Worm (Caenorhabditis elegans): Measurements from ENCODE around the gene rpt-4.
A peak's percentile ranks its signal among the peaks of the same experiment; 100 is the strongest.

Gene rpt-4

DNA sequence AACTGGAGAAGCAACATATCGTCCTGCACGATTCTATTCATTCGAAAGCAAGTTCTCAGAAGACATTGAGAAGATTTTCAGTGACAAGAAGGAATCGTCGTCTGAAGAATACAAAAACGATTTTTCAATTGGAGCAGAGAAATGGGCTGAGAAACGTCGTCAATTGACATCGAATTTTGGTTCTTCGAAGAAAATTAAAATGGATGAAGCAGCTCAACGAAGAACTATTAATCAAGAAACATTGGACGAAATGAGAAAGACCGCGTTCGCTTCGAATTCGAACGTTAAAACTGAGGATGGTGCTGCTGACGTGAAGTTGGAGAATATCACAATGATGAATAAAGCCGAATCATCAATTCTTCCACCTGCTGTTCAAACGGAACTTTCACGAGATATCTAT, at the start of gene rpt-4:
TSS of gene rpt-4 (minus strand) at position 101 of the 400 bp plus-strand sequence.
- TF ChIP-seq sptf-1 (tag; optimal IDR thresholded peaks at IDR 0.05) (no peak), lin-35 (GFP tag; optimal IDR thresholded peaks at IDR 0.05) (no peak), efl-1 (optimal IDR thresholded peaks at IDR 0.05) (no peak), efl-1 (GFP tag; optimal IDR thresholded peaks at IDR 0.05 in 1 of 2) (no peak), nhr-85 (tag) (peak; percentile 59), aly-2 (tag; optimal IDR thresholded peaks at IDR 0.05) (no peak)

- no peak for TF ChIP-seq ceh-88 (GFP tag; IDR thresholded peaks at IDR 0.05)
- TF ChIP-seq pag-3 (tag; optimal IDR thresholded peaks at IDR 0.05; ENCODE audit: borderline replicate concordance, insufficient read depth), result no peak
- TF ChIP-seq mdl-1 (tag; optimal IDR thresholded peaks at IDR 0.05), result no peak
- TF ChIP-seq aly-2 (tag; optimal IDR thresholded peaks at IDR 0.05), result no peak
- no peak for TF ChIP-seq ceh-90 (tag; optimal IDR thresholded peaks at IDR 0.05)
- TF ChIP-seq Y116A8C.19 (tag; optimal IDR thresholded peaks at IDR 0.05; ENCODE audit: borderline replicate concordance), result no peak
- TF ChIP-seq ceh-8 (GFP tag; optimal IDR thresholded peaks at IDR 0.05), result no peak
- no peak for TF ChIP-seq lir-3 (tag; optimal IDR thresholded peaks at IDR 0.05; ENCODE audit: poor library complexity)
- TF ChIP-seq ceh-63 (GFP tag; optimal IDR thresholded peaks at IDR 0.05), result no peak
- TF ChIP-seq unc-86 (tag; optimal IDR thresholded peaks at IDR 0.05), result no peak
- TF ChIP-seq ztf-11 (tag; optimal IDR thresholded peaks at IDR 0.05), result no peak
Observed at ce11 chrII:95177-95576, 49.2 kb upstream of the rpt-4 start, which contains the start of gene C50D2.7. TSS of gene C50D2.7 (minus strand) at chrII:95277.

DNA sequence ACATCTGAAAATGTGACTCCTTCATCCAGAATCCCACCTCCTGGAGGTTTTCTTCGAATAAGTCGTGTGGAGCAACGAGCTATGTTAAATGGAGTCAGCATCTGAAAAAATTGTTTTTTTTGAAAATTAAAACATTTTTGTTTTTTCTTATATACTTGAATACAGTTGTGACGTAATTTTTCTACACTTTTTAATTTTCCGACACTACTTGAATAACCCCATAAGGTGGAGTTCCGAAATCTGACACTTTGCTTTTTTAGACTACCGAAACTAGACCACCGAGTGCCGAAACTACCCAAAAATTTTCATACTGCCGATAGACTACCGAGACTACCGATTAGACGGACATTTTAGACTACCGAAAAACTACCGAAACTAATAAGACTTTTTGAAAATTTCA, 45.4 kb upstream of the rpt-4 start, which contains the start of gene mcat-1:
TSS of gene mcat-1 (minus strand) at position 101 of the 400 bp plus-strand sequence.
- no peak for TF ChIP-seq pqm-1 (tag; optimal IDR thresholded peaks at IDR 0.05)
- no peak for TF ChIP-seq unc-98 (GFP tag; IDR thresholded peaks at IDR 0.05)
- no peak for TF ChIP-seq lir-3 (tag; optimal IDR thresholded peaks at IDR 0.05; ENCODE audit: poor library complexity)
- no peak for TF ChIP-seq F16B12.6 (tag; optimal IDR thresholded peaks at IDR 0.05)
- TF ChIP-seq Y116A8C.19 (tag; optimal IDR thresholded peaks at IDR 0.05; ENCODE audit: borderline replicate concordance), result no peak
- no peak for TF ChIP-seq lin-14 (GFP tag; optimal IDR thresholded peaks at IDR 0.05)
- no peak for TF ChIP-seq nhr-20 (tag; optimal IDR thresholded peaks at IDR 0.05)
- TF ChIP-seq aly-2 (tag; optimal IDR thresholded peaks at IDR 0.05), result no peak

DNA sequence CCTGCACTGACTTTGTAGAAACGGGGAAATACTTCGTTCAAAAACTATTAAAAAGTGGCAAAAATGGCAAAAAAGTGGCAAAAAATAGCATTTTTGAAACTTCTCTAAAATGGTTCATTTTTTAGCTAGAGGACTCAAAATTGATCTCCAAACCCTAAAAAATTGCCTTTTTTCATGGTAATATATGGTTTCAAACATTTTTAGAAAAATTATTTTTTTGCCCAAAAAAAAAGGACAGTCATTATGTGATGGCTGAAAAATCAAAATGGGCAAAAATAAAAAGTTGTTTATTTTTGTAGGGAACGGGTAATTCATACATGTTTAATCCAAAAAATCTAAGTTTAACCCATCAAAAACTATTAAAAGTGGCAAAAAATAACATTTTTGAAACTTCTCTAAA, 41.9 kb upstream of the rpt-4 start:
- no peak for TF ChIP-seq nhr-85 (tag)
- TF ChIP-seq nhr-47 (tag; optimal IDR thresholded peaks at IDR 0.05), result no peak
- no peak for TF ChIP-seq mef-2 (tag; optimal IDR thresholded peaks at IDR 0.05)
- TF ChIP-seq pqm-1 (tag; optimal IDR thresholded peaks at IDR 0.05), result no peak
- no peak for TF ChIP-seq ama-1 (optimal IDR thresholded peaks at IDR 0.05)
- no peak for TF ChIP-seq ets-5 (GFP tag; IDR thresholded peaks at IDR 0.05)
- TF ChIP-seq xbp-1 (tag; optimal IDR thresholded peaks at IDR 0.05), result no peak
- TF ChIP-seq snpc-4 (tag; optimal IDR thresholded peaks at IDR 0.05), result no peak
- TF ChIP-seq nhr-28 (tag; optimal IDR thresholded peaks at IDR 0.05), result no peak
- no peak for TF ChIP-seq fkh-10 (GFP tag; optimal IDR thresholded peaks at IDR 0.05)
- TF ChIP-seq nhr-237 (tag; optimal IDR thresholded peaks at IDR 0.05), result no peak
- no peak for TF ChIP-seq nhr-84 (tag; optimal IDR thresholded peaks at IDR 0.05)
- TF ChIP-seq swsn-7 (tag; optimal IDR thresholded peaks at IDR 0.05), result no peak
- TF ChIP-seq efl-1 (optimal IDR thresholded peaks at IDR 0.05), result no peak
- no peak for TF ChIP-seq efl-1 (GFP tag; optimal IDR thresholded peaks at IDR 0.05 in 1 of 2)
- no peak for TF ChIP-seq blmp-1 (tag; optimal IDR thresholded peaks at IDR 0.05)
- no peak for TF ChIP-seq nhr-71 (tag; optimal IDR thresholded peaks at IDR 0.05)
- TF ChIP-seq sptf-1 (tag; optimal IDR thresholded peaks at IDR 0.05), result no peak

- TF ChIP-seq isw-1 (GFP tag; IDR thresholded peaks at IDR 0.05) (no peak), efl-1 (optimal IDR thresholded peaks at IDR 0.05) (no peak), efl-1 (GFP tag; optimal IDR thresholded peaks at IDR 0.05 in 1 of 2) (peak in 1 of 2 experiments; percentile 59), skn-1 (tag; optimal IDR thresholded peaks at IDR 0.05) (no peak)
Observed at ce11 chrII:86794-87193, 40.8 kb upstream of the rpt-4 start.
